Fruit fly (Drosophila melanogaster) whole organism, embryonic: ENCODE data around the gene CG8925.

Experiments
- Blimp-1 ChIP-seq: fragments of 200-800 bp; sonication (Bioruptor generic); optimal IDR thresholded peaks from 3 replicates; lab custom pipeline; 2018; ENCODE audit warnings: missing biosample characterization, missing genetic modification characterization, mild to moderate bottlenecking, moderate library complexity, missing genetic modification reagents
- CG2712 ChIP-seq: fragments of 200-800 bp; optimal IDR thresholded peaks from 3 replicates; lab custom pipeline; 2019; ENCODE audit warnings: missing biosample characterization, mild to moderate bottlenecking, missing genetic modification characterization, moderate library complexity
- CG3281 ChIP-seq: fragments of 200-800 bp; sonication (Bioruptor generic); optimal IDR thresholded peaks from 3 replicates; lab custom pipeline; 2017; ENCODE audit warnings: missing biosample characterization, mild to moderate bottlenecking, missing genetic modification characterization
- CG3407 ChIP-seq: fragments of 200-800 bp; sonication (Bioruptor generic); optimal IDR thresholded peaks from 2 replicates; lab custom pipeline; 2018; ENCODE audit warnings: missing biosample characterization, mild to moderate bottlenecking, missing genetic modification characterization
- CG7745 ChIP-seq: fragments of 200-800 bp; sonication (Bioruptor generic); optimal IDR thresholded peaks from 2 replicates; lab custom pipeline; 2018; ENCODE audit warnings: missing biosample characterization, mild to moderate bottlenecking, missing genetic modification characterization, moderate library complexity
- CG9215 ChIP-seq: fragments of 200-800 bp; sonication (Bioruptor generic); IDR thresholded peaks from 2 replicates; pipeline ENCODE4 v1.3.6; 2022; ENCODE audit warnings: missing biosample characterization, missing genetic modification characterization
- D ChIP-seq, 2 experiments: fragments of 200-800 bp in 1 of 2; fragments of >200 bp in 1 of 2; sonication (Bioruptor generic) in 1 of 2; optimal IDR thresholded peaks; 2 replicates in 1 of 2; 3 replicates in 1 of 2; lab custom pipeline; 2017; ENCODE audit warnings: mild to moderate bottlenecking in 1 of 2, missing biosample characterization in 1 of 2, missing genetic modification characterization in 1 of 2, missing genetic modification reagents in 1 of 2
- Dad ChIP-seq: fragments of 200-800 bp; sonication (Bioruptor generic); optimal IDR thresholded peaks from 3 replicates; lab custom pipeline; 2016; ENCODE audit warnings: missing biosample characterization, missing genetic modification characterization
- Dbx ChIP-seq: fragments of 200-800 bp; sonication (Bioruptor generic); IDR thresholded peaks from 3 replicates; pipeline ENCODE4 v1.3.6; 2022; ENCODE audit warnings: missing biosample characterization, missing genetic modification characterization
- Dref ChIP-seq: fragments of 200-800 bp; sonication (Bioruptor generic); IDR thresholded peaks from 2 replicates; pipeline ENCODE4 v1.3.6; 2022; ENCODE audit warnings: missing biosample characterization, missing genetic modification characterization
- Fer2 ChIP-seq: fragments of 200-800 bp; sonication (Bioruptor generic); optimal IDR thresholded peaks from 2 replicates; lab custom pipeline; 2018; ENCODE audit warnings: missing biosample characterization, mild to moderate bottlenecking, missing genetic modification characterization, moderate library complexity
- Hey ChIP-seq: fragments of 200-800 bp; sonication (Bioruptor generic); optimal IDR thresholded peaks from 3 replicates; lab custom pipeline; 2018; ENCODE audit warnings: missing biosample characterization, mild to moderate bottlenecking, missing genetic modification characterization
- HmgD ChIP-seq: fragments of 200-800 bp; sonication (Bioruptor generic); optimal IDR thresholded peaks from 3 replicates; lab custom pipeline; 2016; ENCODE audit warnings: missing biosample characterization, missing genetic modification characterization
- Meics ChIP-seq: fragments of 200-800 bp; sonication (Bioruptor generic); optimal IDR thresholded peaks from 2 replicates; lab custom pipeline; 2017; ENCODE audit warnings: missing biosample characterization, mild to moderate bottlenecking, missing genetic modification characterization
- NfI ChIP-seq: fragments of 200-800 bp; sonication (Bioruptor generic); optimal IDR thresholded peaks from 3 replicates; lab custom pipeline; 2018; ENCODE audit warnings: missing biosample characterization, mild to moderate bottlenecking, missing genetic modification characterization, moderate library complexity
- Ravus ChIP-seq: fragments of 200-800 bp; sonication (Bioruptor generic); IDR thresholded peaks from 2 replicates; pipeline ENCODE4 v1.3.6; 2022; ENCODE audit warnings: missing biosample characterization, missing genetic modification characterization
- abd-A ChIP-seq: fragments of 200-800 bp; sonication (Bioruptor generic); optimal IDR thresholded peaks from 3 replicates; lab custom pipeline; 2019; ENCODE audit warnings: missing biosample characterization, mild to moderate bottlenecking, missing genetic modification characterization, moderate library complexity
- bab2 ChIP-seq: fragments of 200-800 bp; sonication (Bioruptor generic); optimal IDR thresholded peaks from 2 replicates; lab custom pipeline; 2016; ENCODE audit warnings: missing biosample characterization, missing genetic modification characterization
- cwo ChIP-seq: fragments of 200-800 bp; sonication (Bioruptor generic); optimal IDR thresholded peaks from 3 replicates; lab custom pipeline; 2017; ENCODE audit warnings: missing biosample characterization, missing genetic modification characterization, mild to moderate bottlenecking, moderate library complexity, missing genetic modification reagents
- dmrt99B ChIP-seq: fragments of 200-800 bp; sonication (Bioruptor generic); optimal IDR thresholded peaks from 2 replicates; lab custom pipeline; 2018; ENCODE audit warnings: missing biosample characterization, mild to moderate bottlenecking, missing genetic modification characterization, moderate library complexity
- ewg ChIP-seq: fragments of 200-800 bp; sonication (Bioruptor generic); optimal IDR thresholded peaks from 3 replicates; lab custom pipeline; 2017; ENCODE audit warnings: mild to moderate bottlenecking, missing biosample characterization, missing genetic modification reagents, missing genetic modification characterization
- fd64A ChIP-seq: fragments of 200-800 bp; sonication (Bioruptor generic); optimal IDR thresholded peaks from 3 replicates; lab custom pipeline; 2018; ENCODE audit warnings: missing biosample characterization, mild to moderate bottlenecking, missing genetic modification characterization
- ftz-f1 ChIP-seq: fragments of 200-800 bp; sonication (Bioruptor generic); optimal IDR thresholded peaks from 2 replicates; lab custom pipeline; 2016; ENCODE audit warnings: missing biosample characterization, missing genetic modification characterization
- gsb-n ChIP-seq: fragments of 200-800 bp; sonication (Bioruptor generic); optimal IDR thresholded peaks from 3 replicates; lab custom pipeline; 2018; ENCODE audit warnings: missing biosample characterization, mild to moderate bottlenecking, missing genetic modification characterization
- nau ChIP-seq: fragments of 200-800 bp; sonication (Bioruptor generic); optimal IDR thresholded peaks from 3 replicates; lab custom pipeline; 2017; ENCODE audit warnings: missing biosample characterization, mild to moderate bottlenecking, missing genetic modification characterization, missing genetic modification reagents
- oc ChIP-seq: fragments of 200-800 bp; sonication (Bioruptor generic); optimal IDR thresholded peaks from 2 replicates; lab custom pipeline; 2018; ENCODE audit warnings: missing biosample characterization, mild to moderate bottlenecking, missing genetic modification characterization, moderate library complexity
- onecut ChIP-seq: fragments of 200-800 bp; sonication (Bioruptor generic); IDR thresholded peaks from 2 replicates; pipeline ENCODE4 v1.3.6; 2022; ENCODE audit warnings: missing biosample characterization, missing genetic modification characterization
- prd ChIP-seq, 3 experiments: fragments of >200 bp in 2 of 3; fragments of 200-800 bp in 1 of 3; sonication (Bioruptor generic) in 1 of 3; optimal IDR thresholded peaks in 2 of 3; IDR thresholded peaks in 1 of 3; 2 replicates in 2 of 3; 3 replicates in 1 of 3; pipeline versions ENCODE4 v1.3.6 to Lab custom; 2017 to 2022; ENCODE audit warnings: missing biosample characterization in 1 of 3, missing genetic modification characterization in 1 of 3
- pros ChIP-seq: fragments of 200-800 bp; sonication (Bioruptor generic); optimal IDR thresholded peaks from 3 replicates; lab custom pipeline; 2019; ENCODE audit warnings: missing biosample characterization, mild to moderate bottlenecking, missing genetic modification characterization, moderate library complexity
- ranshi ChIP-seq: fragments of 200-800 bp; sonication (Bioruptor generic); IDR thresholded peaks from 2 replicates; pipeline ENCODE4 v1.3.6; 2022; ENCODE audit warnings: missing biosample characterization, missing genetic modification characterization
- scrt ChIP-seq: fragments of 200-800 bp; sonication (Bioruptor generic); optimal IDR thresholded peaks from 2 replicates; lab custom pipeline; 2018; ENCODE audit warnings: missing biosample characterization, mild to moderate bottlenecking, missing genetic modification characterization, moderate library complexity
- seq ChIP-seq: fragments of 200-800 bp; sonication (Bioruptor generic); IDR thresholded peaks from 2 replicates; pipeline ENCODE4 v1.3.6; 2022; ENCODE audit warnings: missing biosample characterization, missing genetic modification characterization
- slbo ChIP-seq: fragments of 200-800 bp; sonication (Bioruptor generic); IDR thresholded peaks from 2 replicates; pipeline ENCODE4 v1.3.6; 2022; ENCODE audit warnings: missing biosample characterization, missing genetic modification characterization
- toy ChIP-seq: fragments of 200-800 bp; sonication (Bioruptor generic); IDR thresholded peaks from 2 replicates; pipeline ENCODE4 v1.3.6; 2022; ENCODE audit warnings: missing biosample characterization, missing genetic modification characterization
- vnd ChIP-seq: fragments of 200-800 bp; sonication (Bioruptor generic); IDR thresholded peaks from 3 replicates; pipeline ENCODE4 v1.3.6; 2022; ENCODE audit warnings: missing biosample characterization, missing genetic modification characterization; ENCODE audit not compliant: partially characterized antibody
- wor ChIP-seq: fragments of 200-800 bp; sonication (Bioruptor generic); IDR thresholded peaks from 2 replicates; pipeline ENCODE4 v1.3.6; 2022; ENCODE audit warnings: missing biosample characterization, missing genetic modification characterization

CG8925 gene

dm6 chr3R:16151239-16151860, 20.4 kb upstream of the CG8925 start, which contains the start of gene Fer2 (continued):
- TF ChIP-seq ftz-f1 (GFP tag; lab: Kevin White, UChicago) (no peak), CG3281 (GFP tag; lab: Kevin White, UChicago) (peak; percentile 21), scrt (GFP tag; lab: Kevin White, UChicago) (peak; percentile 8), prd (optimal IDR thresholded peaks at IDR 0.05; lab: Kevin White, UChicago) (no peak), prd (GFP tag; IDR thresholded peaks at IDR 0.05; lab: Robert Waterston, UW) (0 out of 3 replicates have a peak, but pooled peaks have one; percentile 23), NfI (no peak), CG2712 (tag; lab: Kevin White, UChicago) (peak; percentile 19), seq (GFP tag; lab: Robert Waterston, UW) (peak; percentile 62), bab2 (no peak), Dad (GFP tag; lab: Kevin White, UChicago) (no peak), CG7745 (tag; lab: Kevin White, UChicago) (no peak), cwo (GFP tag; lab: Kevin White, UChicago) (peak; percentile 17), wor (GFP tag; lab: Robert Waterston, UW) (no peak)

dm6 chr3R:16152369-16152768, 19.4 kb upstream of the CG8925 start:
- TF ChIP-seq CG3407 (GFP tag; lab: Kevin White, UChicago) (no peak), Ravus (GFP tag; lab: Robert Waterston, UW) (no peak), ewg (GFP tag; lab: Kevin White, UChicago) (peak; percentile 8), oc (peak; percentile 50), fd64A (no peak), pros (GFP tag; lab: Kevin White, UChicago) (peak; percentile 53), gsb-n (tag; lab: Kevin White, UChicago) (peak; percentile 62), dmrt99B (tag; lab: Kevin White, UChicago) (no peak), Hey (tag; lab: Kevin White, UChicago) (peak; percentile 96), D (optimal IDR thresholded peaks at IDR 0.05; lab: Kevin White, UChicago) (no peak), D (GFP tag; optimal IDR thresholded peaks at IDR 0.05; lab: Kevin White, UChicago) (peak; percentile 39)

dm6 chr3R:16153356-16153905, 18.4 kb upstream of the CG8925 start:
- TF ChIP-seq ranshi (GFP tag; lab: Robert Waterston, UW) (no peak), CG9215 (no peak), Meics (GFP tag; lab: Kevin White, UChicago) (no peak), toy (0 out of 2 replicates have a peak, but pooled peaks have one; percentile 29), Hey (tag; lab: Kevin White, UChicago) (peak; percentile 34), Fer2 (tag; lab: Kevin White, UChicago) (peak; percentile 77), Dbx (GFP tag; lab: Robert Waterston, UW) (no peak), HmgD (no peak), vnd (GFP tag; lab: Robert Waterston, UW) (0 out of 3 replicates have a peak, but pooled peaks have one; percentile 27), Blimp-1 (GFP tag; lab: Kevin White, UChicago) (no peak), Dref (GFP tag; lab: Robert Waterston, UW) (0 out of 2 replicates have a peak, but pooled peaks have one; percentile 22), abd-A (tag; lab: Kevin White, UChicago) (peak; percentile 51), gsb-n (tag; lab: Kevin White, UChicago) (peak; percentile 74), slbo (GFP tag; lab: Robert Waterston, UW) (0 out of 2 replicates have a peak, but pooled peaks have one; percentile 3), onecut (GFP tag; lab: Robert Waterston, UW) (peak; percentile 65), oc (peak; percentile 18), pros (GFP tag; lab: Kevin White, UChicago) (peak; percentile 48), nau (GFP tag; lab: Kevin White, UChicago) (no peak)
